Fruit fly (Drosophila melanogaster) whole organism, embryonic: ENCODE measurements around the gene ND-B18.

ENCODE experiments used
- Abd-B ChIP-seq: fragments of 200-800 bp; sonication (Bioruptor generic); optimal IDR thresholded peaks from 2 replicates; lab custom pipeline; 2018; ENCODE audit warnings: missing biosample characterization, mild to moderate bottlenecking, missing genetic modification characterization, moderate library complexity
- Ada2b ChIP-seq: fragments of 200-800 bp; sonication (Bioruptor generic); IDR thresholded peaks from 2 replicates; pipeline ENCODE4 v1.3.6; 2022; ENCODE audit warnings: missing biosample characterization, missing genetic modification characterization
- Antp ChIP-seq: fragments of 200-800 bp; sonication (Bioruptor generic); optimal IDR thresholded peaks from 3 replicates; lab custom pipeline; 2016; ENCODE audit warnings: missing biosample characterization, missing genetic modification characterization
- B-H1 ChIP-seq: fragments of 200-800 bp; sonication (Bioruptor generic); IDR thresholded peaks from 3 replicates; pipeline ENCODE4 v1.3.6; 2022; ENCODE audit warnings: missing biosample characterization, missing genetic modification characterization
- Bgb ChIP-seq: fragments of 200-800 bp; sonication (Bioruptor generic); IDR thresholded peaks from 2 replicates; pipeline ENCODE4 v1.3.6; 2022; ENCODE audit warnings: missing biosample characterization, missing genetic modification characterization; ENCODE audit not compliant: partially characterized antibody
- C15 ChIP-seq: fragments of 200-800 bp; sonication (Bioruptor generic); IDR thresholded peaks from 3 replicates; pipeline ENCODE4 v1.3.6; 2022; ENCODE audit warnings: missing biosample characterization, missing genetic modification characterization
- CG10267 ChIP-seq: fragments of 200-800 bp; sonication (Bioruptor generic); optimal IDR thresholded peaks from 2 replicates; lab custom pipeline; 2018; ENCODE audit warnings: missing biosample characterization, mild to moderate bottlenecking, missing genetic modification characterization, moderate library complexity
- CG11696 ChIP-seq: fragments of 200-800 bp; sonication (Bioruptor generic); IDR thresholded peaks from 2 replicates; pipeline ENCODE4 v1.3.6; 2022; ENCODE audit warnings: missing biosample characterization, missing genetic modification characterization
- CG12299 ChIP-seq: fragments of 200-800 bp; sonication (Bioruptor generic); optimal IDR thresholded peaks from 2 replicates; lab custom pipeline; 2018; ENCODE audit warnings: missing biosample characterization, mild to moderate bottlenecking, missing genetic modification characterization
- CG13894 ChIP-seq: fragments of 200-800 bp; sonication (Bioruptor generic); optimal IDR thresholded peaks from 3 replicates; lab custom pipeline; 2018; ENCODE audit warnings: missing biosample characterization, mild to moderate bottlenecking, missing genetic modification characterization, moderate library complexity
- CG18262 ChIP-seq: fragments of 200-800 bp; optimal IDR thresholded peaks from 3 replicates; lab custom pipeline; 2019; ENCODE audit warnings: missing biosample characterization, mild to moderate bottlenecking, missing genetic modification characterization, moderate library complexity
- CG1832 ChIP-seq: fragments of 200-800 bp; sonication (Bioruptor generic); optimal IDR thresholded peaks from 2 replicates; lab custom pipeline; 2017; ENCODE audit warnings: missing biosample characterization, mild to moderate bottlenecking, missing genetic modification characterization, inconsistent platforms
- CG2199 ChIP-seq: fragments of 200-800 bp; sonication (Bioruptor generic); IDR thresholded peaks from 3 replicates; pipeline ENCODE4 v1.3.6; 2022; ENCODE audit warnings: missing biosample characterization, missing genetic modification characterization
- CG2678 ChIP-seq: fragments of 200-800 bp; sonication (Bioruptor generic); optimal IDR thresholded peaks from 3 replicates; lab custom pipeline; 2019; ENCODE audit warnings: missing biosample characterization, mild to moderate bottlenecking, missing genetic modification characterization, moderate library complexity
- CG2889 ChIP-seq: fragments of 200-800 bp; sonication (Bioruptor generic); IDR thresholded peaks from 3 replicates; pipeline ENCODE4 v1.3.6; 2022; ENCODE audit warnings: missing biosample characterization, missing genetic modification characterization
- CG31224 ChIP-seq: fragments of 200-800 bp; sonication (Bioruptor generic); IDR thresholded peaks from 2 replicates; pipeline ENCODE4 v1.3.6; 2022; ENCODE audit warnings: missing biosample characterization, missing genetic modification characterization
- CG31441 ChIP-seq: fragments of 200-800 bp; sonication (Bioruptor generic); IDR thresholded peaks from 2 replicates; pipeline ENCODE4 v1.3.6; 2022; ENCODE audit warnings: missing biosample characterization, missing genetic modification characterization
- CG32767 ChIP-seq: fragments of 200-800 bp; sonication (Bioruptor generic); IDR thresholded peaks from 2 replicates; pipeline ENCODE4 v1.3.6; 2022; ENCODE audit warnings: missing biosample characterization, missing genetic modification characterization
- CG34224 ChIP-seq: fragments of 200-800 bp; sonication (Bioruptor generic); IDR thresholded peaks from 3 replicates; pipeline ENCODE4 v1.3.6; 2022; ENCODE audit warnings: missing biosample characterization, missing genetic modification characterization; ENCODE audit not compliant: partially characterized antibody
- CG5953 ChIP-seq: fragments of 200-800 bp; sonication (Bioruptor generic); IDR thresholded peaks from 2 replicates; pipeline ENCODE4 v1.3.6; 2022; ENCODE audit warnings: missing biosample characterization, missing genetic modification characterization
- CG7786 ChIP-seq: fragments of 200-800 bp; sonication (Bioruptor generic); optimal IDR thresholded peaks from 2 replicates; lab custom pipeline; 2016; ENCODE audit warnings: missing biosample characterization, missing genetic modification characterization
- CG7928 ChIP-seq: fragments of 200-800 bp; sonication (Bioruptor generic); optimal IDR thresholded peaks from 2 replicates; lab custom pipeline; 2017; ENCODE audit warnings: missing biosample characterization, mild to moderate bottlenecking, missing genetic modification characterization
- CG8359 ChIP-seq: fragments of 200-800 bp; sonication (Bioruptor generic); optimal IDR thresholded peaks from 2 replicates; lab custom pipeline; 2017; ENCODE audit warnings: missing biosample characterization, mild to moderate bottlenecking, missing genetic modification characterization, borderline replicate concordance
- CG8944 ChIP-seq: fragments of 200-800 bp; sonication (Bioruptor generic); optimal IDR thresholded peaks from 3 replicates; lab custom pipeline; 2016; ENCODE audit warnings: missing biosample characterization, missing genetic modification characterization
- CkIIα-i1 ChIP-seq: fragments of 200-800 bp; sonication (Bioruptor generic); IDR thresholded peaks from 2 replicates; pipeline ENCODE4 v1.3.6; 2022; ENCODE audit warnings: missing biosample characterization, missing genetic modification characterization
- CoRest ChIP-seq: fragments of 200-800 bp; sonication (Bioruptor generic); optimal IDR thresholded peaks from 3 replicates; lab custom pipeline; 2018; ENCODE audit warnings: missing biosample characterization, mild to moderate bottlenecking, missing genetic modification characterization, moderate library complexity
- D19A ChIP-seq: fragments of 200-800 bp; optimal IDR thresholded peaks from 3 replicates; lab custom pipeline; 2019; ENCODE audit warnings: missing biosample characterization, mild to moderate bottlenecking, missing genetic modification characterization, moderate library complexity
- HmgZ ChIP-seq: fragments of 200-800 bp; sonication (Bioruptor generic); optimal IDR thresholded peaks from 2 replicates; lab custom pipeline; 2018; ENCODE audit warnings: missing biosample characterization, mild to moderate bottlenecking, missing genetic modification characterization
- MESR4 ChIP-seq: fragments of 200-800 bp; sonication (Bioruptor generic); optimal IDR thresholded peaks from 2 replicates; lab custom pipeline; 2018; ENCODE audit warnings: missing biosample characterization, mild to moderate bottlenecking, missing genetic modification characterization, moderate library complexity
- NFAT ChIP-seq: fragments of 200-800 bp; sonication (Bioruptor generic); IDR thresholded peaks from 2 replicates; pipeline ENCODE4 v1.3.6; 2022; ENCODE audit warnings: missing biosample characterization, missing genetic modification characterization
- Nf-YB ChIP-seq: fragments of 200-800 bp; sonication (Bioruptor generic); optimal IDR thresholded peaks from 3 replicates; lab custom pipeline; 2019; ENCODE audit warnings: missing biosample characterization, mild to moderate bottlenecking, missing genetic modification characterization, moderate library complexity
- Sry-δ ChIP-seq: fragments of 200-800 bp; sonication (Bioruptor generic); optimal IDR thresholded peaks from 2 replicates; lab custom pipeline; 2016; ENCODE audit warnings: missing biosample characterization, missing genetic modification characterization
- Tbp ChIP-seq: fragments of >200 bp; optimal IDR thresholded peaks from 2 replicates; lab custom pipeline; 2018; ENCODE audit warnings: missing biosample characterization, missing genetic modification characterization
- ac ChIP-seq: fragments of 200-800 bp; sonication (Bioruptor generic); optimal IDR thresholded peaks from 3 replicates; lab custom pipeline; 2017; ENCODE audit warnings: missing biosample characterization, mild to moderate bottlenecking, missing genetic modification characterization
- bsh ChIP-seq, 2 experiments: fragments of 200-800 bp; sonication (Bioruptor generic); optimal IDR thresholded peaks; 2 replicates each; lab custom pipeline; 2017 to 2018; ENCODE audit warnings: mild to moderate bottlenecking in 2 of 2, missing biosample characterization in 2 of 2, missing genetic modification characterization in 2 of 2, moderate library complexity in 1 of 2
- cato ChIP-seq: fragments of 200-800 bp; sonication (Bioruptor generic); optimal IDR thresholded peaks from 2 replicates; lab custom pipeline; 2016; ENCODE audit warnings: missing biosample characterization, missing genetic modification characterization, borderline replicate concordance
- crp ChIP-seq, 2 experiments: fragments of 200-800 bp; sonication (Bioruptor generic); optimal IDR thresholded peaks; 2 replicates in 1 of 2; 3 replicates in 1 of 2; lab custom pipeline; 2017; ENCODE audit warnings: missing biosample characterization in 2 of 2, missing genetic modification characterization in 2 of 2, mild to moderate bottlenecking in 1 of 2, moderate library complexity in 1 of 2
- disco-r ChIP-seq: fragments of 200-800 bp; sonication (Bioruptor generic); optimal IDR thresholded peaks from 2 replicates; lab custom pipeline; 2016; ENCODE audit warnings: missing biosample characterization, missing genetic modification characterization
- dysf ChIP-seq: fragments of 200-800 bp; sonication (Bioruptor generic); IDR thresholded peaks from 3 replicates; pipeline ENCODE4 v1.3.6; 2022; ENCODE audit warnings: missing biosample characterization, missing genetic modification characterization
- eve ChIP-seq, 2 experiments: fragments of >200 bp; optimal IDR thresholded peaks; 2 replicates each; lab custom pipeline; 2017; ENCODE audit warnings: missing biosample characterization in 2 of 2, missing genetic modification characterization in 2 of 2
- ewg ChIP-seq: fragments of 200-800 bp; sonication (Bioruptor generic); optimal IDR thresholded peaks from 3 replicates; lab custom pipeline; 2017; ENCODE audit warnings: mild to moderate bottlenecking, missing biosample characterization, missing genetic modification reagents, missing genetic modification characterization
- gem ChIP-seq: fragments of 200-800 bp; sonication (Bioruptor generic); optimal IDR thresholded peaks from 2 replicates; lab custom pipeline; 2019; ENCODE audit warnings: missing biosample characterization, mild to moderate bottlenecking, missing genetic modification characterization, moderate library complexity
- ken ChIP-seq: fragments of 200-800 bp; sonication (Bioruptor generic); IDR thresholded peaks from 3 replicates; pipeline ENCODE4 v1.3.6; 2022; ENCODE audit warnings: missing biosample characterization, missing genetic modification characterization
- lab ChIP-seq: fragments of 200-800 bp; sonication (Bioruptor generic); optimal IDR thresholded peaks from 3 replicates; lab custom pipeline; 2017; ENCODE audit warnings: missing biosample characterization, missing genetic modification characterization, mild to moderate bottlenecking, moderate library complexity, missing genetic modification reagents
- luna ChIP-seq: fragments of 200-800 bp; sonication (Bioruptor generic); optimal IDR thresholded peaks from 2 replicates; lab custom pipeline; 2016; ENCODE audit warnings: missing biosample characterization, missing genetic modification characterization
- pho ChIP-seq: fragments of 200-800 bp; sonication (Bioruptor generic); optimal IDR thresholded peaks from 2 replicates; lab custom pipeline; 2016; ENCODE audit warnings: missing biosample characterization, missing genetic modification characterization
- sqz ChIP-seq: fragments of 200-800 bp; sonication (Bioruptor generic); optimal IDR thresholded peaks from 3 replicates; lab custom pipeline; 2018; ENCODE audit warnings: missing biosample characterization, mild to moderate bottlenecking, missing genetic modification characterization
- twi ChIP-seq: fragments of 200-800 bp; optimal IDR thresholded peaks from 2 replicates; lab custom pipeline; 2019; ENCODE audit warnings: missing biosample characterization, mild to moderate bottlenecking, missing genetic modification characterization, moderate library complexity

ND-B18 gene

dm6 chrX:15079945-15080344 is 16.4 kb downstream of the ND-B18 start (continued):
- TF ChIP-seq C15 (GFP tag; lab: Robert Waterston, UW) (no peak), gem (tag; lab: Kevin White, UChicago) (no peak), Sry-δ (GFP tag; lab: Kevin White, UChicago) (no peak), CG13894 (tag; lab: Kevin White, UChicago) (peak; percentile 28), CG2889 (GFP tag; lab: Robert Waterston, UW) (no peak), Tbp (GFP tag; lab: Kevin White, UChicago) (no peak), CG5953 (GFP tag; lab: Robert Waterston, UW) (no peak), HmgZ (no peak), CG1832 (no peak), CkIIα-i1 (GFP tag; lab: Robert Waterston, UW) (no peak), bsh (GFP tag; optimal IDR thresholded peaks at IDR 0.05; lab: Kevin White, UChicago) (peak in 1 of 2 experiments; percentile 17)

- no peak for TF ChIP-seq Ada2b (GFP tag; lab: Robert Waterston, UW)
- TF ChIP-seq CG34224 = no peak
- TF ChIP-seq CG12299 = no peak
- peak; percentile 9 for TF ChIP-seq Abd-B (GFP tag; lab: Kevin White, UChicago)
- TF ChIP-seq CG32767 = no peak
- TF ChIP-seq ac (GFP tag; lab: Kevin White, UChicago) = no peak
- peak; percentile 44 for TF ChIP-seq lab (GFP tag; lab: Kevin White, UChicago)
- TF ChIP-seq ken = no peak
- TF ChIP-seq CG11696 (GFP tag; lab: Robert Waterston, UW) = no peak
- no peak for TF ChIP-seq C15 (GFP tag; lab: Robert Waterston, UW)
- no peak for TF ChIP-seq CG8359
- no peak for TF ChIP-seq CG7786 (GFP tag; lab: Kevin White, UChicago)
- no peak for TF ChIP-seq Antp
- TF ChIP-seq Nf-YB (GFP tag; lab: Kevin White, UChicago) = no peak
- no peak for TF ChIP-seq B-H1 (GFP tag; lab: Robert Waterston, UW)
- no peak for TF ChIP-seq CG8944
- peak; percentile 33 for TF ChIP-seq CG10267 (tag; lab: Kevin White, UChicago)
- no peak for TF ChIP-seq crp (GFP tag; optimal IDR thresholded peaks at IDR 0.05; lab: Kevin White, UChicago)
- peak in 1 of 2 experiments; percentile 68 for TF ChIP-seq eve (GFP tag; optimal IDR thresholded peaks at IDR 0.05; lab: Kevin White, UChicago)
- TF ChIP-seq NFAT = 0 out of 2 replicates have a peak, but pooled peaks have one; percentile 24
- peak; percentile 12 for TF ChIP-seq pho (GFP tag; lab: Kevin White, UChicago)
- no peak for TF ChIP-seq CG2678
- TF ChIP-seq sqz (GFP tag; lab: Kevin White, UChicago) = no peak
- TF ChIP-seq luna (GFP tag; lab: Kevin White, UChicago) = no peak
- no peak for TF ChIP-seq twi (tag; lab: Kevin White, UChicago)
- TF ChIP-seq CG2199 (GFP tag; lab: Robert Waterston, UW) = peak; percentile 83; the same call in 2 of the 3 replicates
- no peak for TF ChIP-seq CG2889 (GFP tag; lab: Robert Waterston, UW)
- TF ChIP-seq MESR4 (GFP tag; lab: Kevin White, UChicago) = no peak
- TF ChIP-seq CG7928 (GFP tag; lab: Kevin White, UChicago) = no peak
- no peak for TF ChIP-seq CG31441 (GFP tag; lab: Robert Waterston, UW)
- TF ChIP-seq ewg (GFP tag; lab: Kevin White, UChicago) = no peak
- TF ChIP-seq CG18262 (tag; lab: Kevin White, UChicago) = peak; percentile 23
- peak; percentile 36 for TF ChIP-seq CoRest (tag; lab: Kevin White, UChicago)
- TF ChIP-seq CG31224 (GFP tag; lab: Robert Waterston, UW) = no peak
- no peak for TF ChIP-seq D19A
- TF ChIP-seq bsh (GFP tag; optimal IDR thresholded peaks at IDR 0.05; lab: Kevin White, UChicago) = no peak
- 0 out of 2 replicates have a peak, but pooled peaks have one; percentile 9 for TF ChIP-seq Bgb (GFP tag; lab: Robert Waterston, UW)
- TF ChIP-seq dysf (GFP tag; lab: Robert Waterston, UW) = no peak; the same call in 2 of the 3 replicates
- TF ChIP-seq disco-r (GFP tag; lab: Kevin White, UChicago) = no peak
- no peak for TF ChIP-seq cato (GFP tag; lab: Kevin White, UChicago)
These were observed 17.4 kb downstream of the ND-B18 start, which contains the start of gene CG33177 for dm6 chrX:15080780-15081402. CG33177 (plus strand) TSS chrX:15081367.
